Fruit fly (Drosophila melanogaster) whole organism, adult: Measurements from ENCODE around the gene CG13358.

Experiments used
- CG11617 ChIP-seq: fragments of 200-800 bp; sonication (Bioruptor generic); optimal IDR thresholded peaks from 2 replicates; lab custom pipeline; 2017; ENCODE audit warnings: mild to moderate bottlenecking, missing biosample characterization, missing genetic modification reagents, missing genetic modification characterization
- CG12768 ChIP-seq: fragments of 200-800 bp; sonication (Bioruptor generic); optimal IDR thresholded peaks from 2 replicates; lab custom pipeline; 2017; ENCODE audit warnings: missing biosample characterization, missing genetic modification characterization, mild to moderate bottlenecking, moderate library complexity, missing genetic modification reagents
- CG14711 ChIP-seq: fragments of 200-800 bp; sonication (Bioruptor generic); optimal IDR thresholded peaks from 2 replicates; lab custom pipeline; 2018; ENCODE audit warnings: missing biosample characterization, mild to moderate bottlenecking, missing genetic modification characterization, moderate library complexity
- CG1620 ChIP-seq: fragments of 200-800 bp; sonication (Bioruptor generic); optimal IDR thresholded peaks from 2 replicates; lab custom pipeline; 2016; ENCODE audit warnings: missing biosample characterization, missing genetic modification characterization
- CG33017 ChIP-seq: fragments of 200-800 bp; sonication (Bioruptor generic); optimal IDR thresholded peaks from 2 replicates; lab custom pipeline; 2018; ENCODE audit warnings: missing biosample characterization, mild to moderate bottlenecking, missing genetic modification characterization, moderate library complexity
- CG5204 ChIP-seq: fragments of 200-800 bp; sonication (Bioruptor generic); optimal IDR thresholded peaks from 2 replicates; lab custom pipeline; 2016; ENCODE audit warnings: missing biosample characterization, missing genetic modification characterization
- CG7045 ChIP-seq: fragments of 200-800 bp; sonication (Bioruptor generic); optimal IDR thresholded peaks from 2 replicates; lab custom pipeline; 2017; ENCODE audit warnings: missing biosample characterization, mild to moderate bottlenecking, missing genetic modification characterization
- CG7101 ChIP-seq: fragments of 200-800 bp; sonication (Bioruptor generic); optimal IDR thresholded peaks from 2 replicates; lab custom pipeline; 2018; ENCODE audit warnings: missing biosample characterization, mild to moderate bottlenecking, missing genetic modification characterization, moderate library complexity
- Clk ChIP-seq: fragments of 200-800 bp; sonication (Bioruptor generic); optimal IDR thresholded peaks from 2 replicates; lab custom pipeline; 2017; ENCODE audit warnings: missing biosample characterization, missing genetic modification characterization
- Crg-1 ChIP-seq: fragments of 200-800 bp; sonication (Bioruptor generic); optimal IDR thresholded peaks from 2 replicates; lab custom pipeline; 2016; ENCODE audit warnings: missing biosample characterization, missing genetic modification characterization
- Hr96 ChIP-seq: fragments of 200-800 bp; sonication (Bioruptor generic); optimal IDR thresholded peaks from 2 replicates; lab custom pipeline; 2016; ENCODE audit warnings: missing biosample characterization, missing genetic modification characterization
- Mnt ChIP-seq: fragments of 200-800 bp; sonication (Bioruptor generic); optimal IDR thresholded peaks from 2 replicates; lab custom pipeline; 2016; ENCODE audit warnings: missing biosample characterization, mild to moderate bottlenecking, missing genetic modification characterization
- bab1 ChIP-seq: fragments of 200-800 bp; sonication (Bioruptor generic); optimal IDR thresholded peaks from 3 replicates; lab custom pipeline; 2019; ENCODE audit warnings: missing biosample characterization, mild to moderate bottlenecking, missing genetic modification characterization, moderate library complexity
- cic ChIP-seq: fragments of 200-800 bp; sonication (Bioruptor generic); optimal IDR thresholded peaks from 2 replicates; lab custom pipeline; 2017; ENCODE audit warnings: missing biosample characterization, mild to moderate bottlenecking, missing genetic modification characterization, moderate library complexity
- cnc ChIP-seq, 2 experiments: fragments of >200 bp; optimal IDR thresholded peaks; 2 replicates each; lab custom pipeline; 2017
- kay ChIP-seq: fragments of 200-800 bp; sonication (Bioruptor generic); peaks from one replicate; lab custom pipeline; 2016; ENCODE audit warnings: missing biosample characterization, missing genetic modification characterization, borderline replicate concordance
- ovo ChIP-seq: fragments of 200-800 bp; sonication (Bioruptor generic); optimal IDR thresholded peaks from 2 replicates; lab custom pipeline; 2016; ENCODE audit warnings: missing biosample characterization, missing genetic modification characterization
- pad ChIP-seq: fragments of 200-800 bp; sonication (Bioruptor generic); optimal IDR thresholded peaks from 3 replicates; lab custom pipeline; 2017; ENCODE audit warnings: missing biosample characterization, missing genetic modification characterization, mild to moderate bottlenecking, moderate library complexity, missing genetic modification reagents
- tj ChIP-seq: fragments of 200-800 bp; sonication (Bioruptor generic); optimal IDR thresholded peaks from 3 replicates; lab custom pipeline; 2017; ENCODE audit warnings: missing biosample characterization, mild to moderate bottlenecking, missing genetic modification characterization, moderate library complexity
- toe ChIP-seq: fragments of 200-800 bp; sonication (Bioruptor generic); optimal IDR thresholded peaks from 2 replicates; lab custom pipeline; 2016; ENCODE audit warnings: missing biosample characterization, missing genetic modification characterization

The CG13358 gene

dm6 chrX:804821-805220, at the start of gene CG13358:
CG13358 (minus strand) TSS chrX:804921.
- no peak for TF ChIP-seq Mnt (GFP tag; lab: Kevin White, UChicago)
- no peak for TF ChIP-seq CG14711
- no peak for TF ChIP-seq CG7045 (GFP tag; lab: Kevin White, UChicago)
- TF ChIP-seq CG7101 (tag; lab: Kevin White, UChicago) = no peak
- TF ChIP-seq toe (GFP tag; lab: Kevin White, UChicago) = no peak
- no peak for TF ChIP-seq tj (GFP tag; lab: Kevin White, UChicago)
- TF ChIP-seq CG1620 (GFP tag; lab: Kevin White, UChicago) = no peak
- TF ChIP-seq kay = no peak
- no peak for TF ChIP-seq CG12768 (GFP tag; lab: Kevin White, UChicago)

- no peak for TF ChIP-seq CG12768 (GFP tag; lab: Kevin White, UChicago)
- TF ChIP-seq ovo = no peak
- TF ChIP-seq CG33017 (tag; lab: Kevin White, UChicago) = no peak
- TF ChIP-seq CG1620 (GFP tag; lab: Kevin White, UChicago) = no peak
- no peak for TF ChIP-seq Clk (GFP tag; lab: Kevin White, UChicago)
- TF ChIP-seq cnc (optimal IDR thresholded peaks at IDR 0.05; lab: Kevin White, UChicago) = no peak
- TF ChIP-seq CG11617 = no peak
- TF ChIP-seq CG14711 = no peak
- no peak for TF ChIP-seq CG7045 (GFP tag; lab: Kevin White, UChicago)
- TF ChIP-seq cic (GFP tag; lab: Kevin White, UChicago) = no peak
- TF ChIP-seq tj (GFP tag; lab: Kevin White, UChicago) = no peak
- no peak for TF ChIP-seq bab1 (GFP tag; lab: Kevin White, UChicago)
Observed at dm6 chrX:847057-847456, 42.3 kb upstream of the CG13358 start, which contains the start of gene CG3713. CG3713 (minus strand) TSS chrX:847157.

- TF ChIP-seq Hr96 (GFP tag; lab: Kevin White, UChicago) (no peak), CG7101 (tag; lab: Kevin White, UChicago) (no peak), tj (GFP tag; lab: Kevin White, UChicago) (no peak), CG11617 (no peak), ovo (no peak), pad (GFP tag; lab: Kevin White, UChicago) (no peak), CG5204 (no peak), Mnt (GFP tag; lab: Kevin White, UChicago) (no peak), cnc (optimal IDR thresholded peaks at IDR 0.05; lab: Kevin White, UChicago) (no peak), toe (GFP tag; lab: Kevin White, UChicago) (no peak), CG7045 (GFP tag; lab: Kevin White, UChicago) (no peak), bab1 (GFP tag; lab: Kevin White, UChicago) (no peak)
Observed at dm6 chrX:844523-844922, 39.8 kb upstream of the CG13358 start, which contains the start of gene CG14635. CG14635 (plus strand) TSS chrX:844823.

dm6 chrX:843489-843888, 38.8 kb upstream of the CG13358 start:
- no peak for TF ChIP-seq CG5204
- TF ChIP-seq CG14711 = no peak
- no peak for TF ChIP-seq Clk (GFP tag; lab: Kevin White, UChicago)
- TF ChIP-seq cnc (optimal IDR thresholded peaks at IDR 0.05; lab: Kevin White, UChicago) = no peak
- TF ChIP-seq toe (GFP tag; lab: Kevin White, UChicago) = no peak
- TF ChIP-seq ovo = no peak
- no peak for TF ChIP-seq kay
- TF ChIP-seq pad (GFP tag; lab: Kevin White, UChicago) = no peak

dm6 chrX:841941-842340, 37.2 kb upstream of the CG13358 start:
- no peak for TF ChIP-seq kay

- TF ChIP-seq CG5204 = no peak
- no peak for TF ChIP-seq CG7101 (tag; lab: Kevin White, UChicago)
- peak; percentile 83 for TF ChIP-seq Mnt (GFP tag; lab: Kevin White, UChicago)
- TF ChIP-seq cic (GFP tag; lab: Kevin White, UChicago) = no peak
- TF ChIP-seq Hr96 (GFP tag; lab: Kevin White, UChicago) = no peak
Observed at dm6 chrX:841038-841437, 36.3 kb upstream of the CG13358 start.

dm6 chrX:838012-838411, 33.3 kb upstream of the CG13358 start:
- TF ChIP-seq CG33017 (tag; lab: Kevin White, UChicago) = no peak

dm6 chrX:835965-836690, 31.4 kb upstream of the CG13358 start:
- no peak for TF ChIP-seq Crg-1
- no peak for TF ChIP-seq ovo
- no peak for TF ChIP-seq CG14711
- no peak for TF ChIP-seq CG7101 (tag; lab: Kevin White, UChicago)
- no peak for TF ChIP-seq CG5204
- TF ChIP-seq bab1 (GFP tag; lab: Kevin White, UChicago) = no peak
- no peak for TF ChIP-seq Mnt (GFP tag; lab: Kevin White, UChicago)
- TF ChIP-seq CG12768 (GFP tag; lab: Kevin White, UChicago) = no peak
- TF ChIP-seq pad (GFP tag; lab: Kevin White, UChicago) = no peak
- TF ChIP-seq CG11617 = no peak
- TF ChIP-seq cic (GFP tag; lab: Kevin White, UChicago) = no peak
